Fruit fly (Drosophila melanogaster) whole organism, embryonic: Measurements from ENCODE around the gene inaE.

Experiments used
- Atf-2 ChIP-seq: fragments of 200-800 bp; sonication (Bioruptor generic); optimal IDR thresholded peaks from 2 replicates; lab custom pipeline; 2016; ENCODE audit warnings: missing biosample characterization, missing genetic modification characterization
- CG10543 ChIP-seq: fragments of 200-800 bp; sonication (Bioruptor generic); optimal IDR thresholded peaks from 3 replicates; lab custom pipeline; 2017; ENCODE audit warnings: missing biosample characterization, mild to moderate bottlenecking, missing genetic modification characterization, moderate library complexity
- CG11504 ChIP-seq: fragments of 200-800 bp; sonication (Bioruptor generic); optimal IDR thresholded peaks from 3 replicates; lab custom pipeline; 2019; ENCODE audit warnings: missing biosample characterization, mild to moderate bottlenecking, missing genetic modification characterization, moderate library complexity
- CG12391 ChIP-seq: fragments of 200-800 bp; sonication (Bioruptor generic); optimal IDR thresholded peaks from 3 replicates; lab custom pipeline; 2018; ENCODE audit warnings: missing biosample characterization, mild to moderate bottlenecking, missing genetic modification characterization, moderate library complexity
- CG14667 ChIP-seq: fragments of 200-800 bp; sonication (Bioruptor generic); IDR thresholded peaks from 2 replicates; pipeline ENCODE4 v1.3.6; 2022; ENCODE audit warnings: missing biosample characterization, missing genetic modification characterization
- CG15696 ChIP-seq: fragments of 200-800 bp; sonication (Bioruptor generic); optimal IDR thresholded peaks from 2 replicates; lab custom pipeline; 2019; ENCODE audit warnings: missing biosample characterization, mild to moderate bottlenecking, missing genetic modification characterization, moderate library complexity
- CG16779 ChIP-seq: fragments of 200-800 bp; sonication (Bioruptor generic); IDR thresholded peaks from 2 replicates; pipeline ENCODE4 v1.3.6; 2022; ENCODE audit warnings: missing biosample characterization, missing genetic modification characterization
- CG17361 ChIP-seq: fragments of 200-800 bp; sonication (Bioruptor generic); IDR thresholded peaks from 3 replicates; pipeline ENCODE4 v1.3.6; 2022; ENCODE audit warnings: missing biosample characterization, missing genetic modification characterization
- CG18764 ChIP-seq: fragments of 200-800 bp; sonication (Bioruptor generic); optimal IDR thresholded peaks from 3 replicates; lab custom pipeline; 2016; ENCODE audit warnings: missing biosample characterization, missing genetic modification characterization
- CG30020 ChIP-seq: fragments of 200-800 bp; optimal IDR thresholded peaks from 2 replicates; lab custom pipeline; 2019; ENCODE audit warnings: missing biosample characterization, mild to moderate bottlenecking, missing genetic modification characterization, moderate library complexity
- CG31365 ChIP-seq: fragments of 200-800 bp; sonication (Bioruptor generic); optimal IDR thresholded peaks from 2 replicates; lab custom pipeline; 2018; ENCODE audit warnings: missing biosample characterization, mild to moderate bottlenecking, missing genetic modification characterization
- CG5180 ChIP-seq: fragments of 200-800 bp; sonication (Bioruptor generic); optimal IDR thresholded peaks from 3 replicates; lab custom pipeline; 2017; ENCODE audit warnings: missing biosample characterization, missing genetic modification characterization, mild to moderate bottlenecking, moderate library complexity, missing genetic modification reagents
- CG6813 ChIP-seq: fragments of 200-800 bp; sonication (Bioruptor generic); optimal IDR thresholded peaks from 2 replicates; lab custom pipeline; 2017; ENCODE audit warnings: missing biosample characterization, missing genetic modification characterization, mild to moderate bottlenecking, moderate library complexity, missing genetic modification reagents
- CG8924 ChIP-seq: fragments of 200-800 bp; optimal IDR thresholded peaks from 3 replicates; lab custom pipeline; 2019; ENCODE audit warnings: missing biosample characterization, mild to moderate bottlenecking, missing genetic modification characterization, moderate library complexity
- CG9609 ChIP-seq: fragments of 200-800 bp; sonication (Bioruptor generic); optimal IDR thresholded peaks from 3 replicates; lab custom pipeline; 2016; ENCODE audit warnings: missing biosample characterization, missing genetic modification characterization
- CG9932 ChIP-seq: fragments of 200-800 bp; sonication (Bioruptor generic); IDR thresholded peaks from 2 replicates; pipeline ENCODE4 v1.3.6; 2022; ENCODE audit warnings: missing biosample characterization, missing genetic modification characterization
- Dfd ChIP-seq, 2 experiments: fragments of >200 bp; optimal IDR thresholded peaks; 2 replicates each; lab custom pipeline; 2017; ENCODE audit warnings: missing biosample characterization in 2 of 2, missing genetic modification characterization in 2 of 2
- Dip3 ChIP-seq: fragments of 200-800 bp; sonication (Bioruptor generic); optimal IDR thresholded peaks from 3 replicates; lab custom pipeline; 2016; ENCODE audit warnings: missing biosample characterization, missing genetic modification characterization
- Fer1 ChIP-seq: fragments of 200-800 bp; sonication (Bioruptor generic); optimal IDR thresholded peaks from 2 replicates; lab custom pipeline; 2017; ENCODE audit warnings: missing biosample characterization, mild to moderate bottlenecking, missing genetic modification characterization
- Fer3 ChIP-seq: fragments of 200-800 bp; sonication (Bioruptor generic); optimal IDR thresholded peaks from 2 replicates; lab custom pipeline; 2018; ENCODE audit warnings: missing biosample characterization, mild to moderate bottlenecking, missing genetic modification characterization, moderate library complexity
- H2.0 ChIP-seq: fragments of 200-800 bp; sonication (Bioruptor generic); IDR thresholded peaks from 2 replicates; pipeline ENCODE4 v1.3.6; 2022; ENCODE audit warnings: missing biosample characterization, missing genetic modification characterization
- HLH3B ChIP-seq: fragments of 200-800 bp; sonication (Bioruptor generic); IDR thresholded peaks from 2 replicates; pipeline ENCODE4 v1.3.6; 2022; ENCODE audit warnings: missing biosample characterization, missing genetic modification characterization
- Nf-YA ChIP-seq: fragments of 200-800 bp; sonication (Bioruptor generic); IDR thresholded peaks from 2 replicates; pipeline ENCODE4 v1.3.6; 2022; ENCODE audit warnings: missing biosample characterization, missing genetic modification characterization
- Nf-YC ChIP-seq: fragments of 200-800 bp; optimal IDR thresholded peaks from 3 replicates; lab custom pipeline; 2019; ENCODE audit warnings: missing biosample characterization, mild to moderate bottlenecking, missing genetic modification characterization, moderate library complexity
- Pdp1 ChIP-seq, 2 experiments: fragments of 200-800 bp; sonication (Bioruptor generic); optimal IDR thresholded peaks; 3 replicates each; lab custom pipeline; 2016; ENCODE audit warnings: missing biosample characterization in 2 of 2, missing genetic modification characterization in 2 of 2, mild to moderate bottlenecking in 1 of 2, moderate library complexity in 1 of 2
- Six4 ChIP-seq: fragments of 200-800 bp; sonication (Bioruptor generic); optimal IDR thresholded peaks from 2 replicates; lab custom pipeline; 2016; ENCODE audit warnings: missing biosample characterization, missing genetic modification characterization
- Xbp1 ChIP-seq: fragments of 200-800 bp; sonication (Bioruptor generic); optimal IDR thresholded peaks from 3 replicates; lab custom pipeline; 2016; ENCODE audit warnings: missing biosample characterization, mild to moderate bottlenecking, missing genetic modification characterization
- al ChIP-seq: fragments of 200-800 bp; sonication (Bioruptor generic); IDR thresholded peaks from 2 replicates; pipeline ENCODE4 v1.3.6; 2022; ENCODE audit warnings: missing biosample characterization, missing genetic modification characterization
- ap ChIP-seq: fragments of 200-800 bp; sonication (Bioruptor generic); IDR thresholded peaks from 2 replicates; pipeline ENCODE4 v1.3.6; 2022; ENCODE audit warnings: missing biosample characterization, missing genetic modification characterization
- bowl ChIP-seq: fragments of 200-800 bp; sonication (Bioruptor generic); IDR thresholded peaks from 2 replicates; pipeline ENCODE4 v1.3.6; 2022; ENCODE audit warnings: missing biosample characterization, missing genetic modification characterization
- bsh ChIP-seq, 2 experiments: fragments of 200-800 bp; sonication (Bioruptor generic); optimal IDR thresholded peaks; 2 replicates each; lab custom pipeline; 2017 to 2018; ENCODE audit warnings: mild to moderate bottlenecking in 2 of 2, missing biosample characterization in 2 of 2, missing genetic modification characterization in 2 of 2, moderate library complexity in 1 of 2
- corto ChIP-seq: fragments of 200-800 bp; sonication (Bioruptor generic); optimal IDR thresholded peaks from 2 replicates; lab custom pipeline; 2016; ENCODE audit warnings: missing biosample characterization, mild to moderate bottlenecking, missing genetic modification characterization, moderate library complexity
- croc ChIP-seq: fragments of 200-800 bp; sonication (Bioruptor generic); conservative IDR thresholded peaks from 3 replicates; pipeline ENCODE4 v1.3.6; 2022; ENCODE audit warnings: missing biosample characterization, missing genetic modification characterization
- dan ChIP-seq: fragments of 200-800 bp; sonication (Bioruptor generic); IDR thresholded peaks from 2 replicates; pipeline ENCODE4 v1.3.6; 2022; ENCODE audit warnings: missing biosample characterization, missing genetic modification characterization
- dmrt11E ChIP-seq: fragments of 200-800 bp; sonication (Bioruptor generic); optimal IDR thresholded peaks from 3 replicates; lab custom pipeline; 2018; ENCODE audit warnings: missing biosample characterization, mild to moderate bottlenecking, missing genetic modification characterization, moderate library complexity
- dmrt99B ChIP-seq: fragments of 200-800 bp; sonication (Bioruptor generic); optimal IDR thresholded peaks from 2 replicates; lab custom pipeline; 2018; ENCODE audit warnings: missing biosample characterization, mild to moderate bottlenecking, missing genetic modification characterization, moderate library complexity
- eyg ChIP-seq: fragments of 200-800 bp; sonication (Bioruptor generic); optimal IDR thresholded peaks from 3 replicates; lab custom pipeline; 2016; ENCODE audit warnings: missing biosample characterization, missing genetic modification characterization
- fd3F ChIP-seq: fragments of 200-800 bp; sonication (Bioruptor generic); optimal IDR thresholded peaks from 2 replicates; lab custom pipeline; 2018; ENCODE audit warnings: missing biosample characterization, mild to moderate bottlenecking, missing genetic modification characterization, moderate library complexity
- gt ChIP-seq: fragments of 200-800 bp; sonication (Bioruptor generic); IDR thresholded peaks from 2 replicates; pipeline ENCODE4 v1.3.6; 2022; ENCODE audit warnings: missing biosample characterization, missing genetic modification characterization
- hth ChIP-seq: fragments of >200 bp; optimal IDR thresholded peaks from 2 replicates; lab custom pipeline; 2017; ENCODE audit warnings: inconsistent platforms
- jing ChIP-seq: fragments of 200-800 bp; sonication (Bioruptor generic); optimal IDR thresholded peaks from 2 replicates; lab custom pipeline; 2018; ENCODE audit warnings: missing biosample characterization, mild to moderate bottlenecking, missing genetic modification characterization
- nom ChIP-seq: fragments of 200-800 bp; sonication (Bioruptor generic); optimal IDR thresholded peaks from 2 replicates; lab custom pipeline; 2017; ENCODE audit warnings: missing biosample characterization, missing genetic modification characterization, mild to moderate bottlenecking, moderate library complexity, missing genetic modification reagents
- scrt ChIP-seq: fragments of 200-800 bp; sonication (Bioruptor generic); optimal IDR thresholded peaks from 2 replicates; lab custom pipeline; 2018; ENCODE audit warnings: missing biosample characterization, mild to moderate bottlenecking, missing genetic modification characterization, moderate library complexity
- sens ChIP-seq: fragments of 200-800 bp; sonication (Bioruptor generic); peaks from one replicate; lab custom pipeline; 2016; ENCODE audit warnings: missing biosample characterization, missing genetic modification characterization
- slp2 ChIP-seq: fragments of 200-800 bp; sonication (Bioruptor generic); optimal IDR thresholded peaks from 2 replicates; lab custom pipeline; 2016; ENCODE audit warnings: missing biosample characterization, missing genetic modification characterization
- sqz ChIP-seq: fragments of 200-800 bp; sonication (Bioruptor generic); optimal IDR thresholded peaks from 3 replicates; lab custom pipeline; 2018; ENCODE audit warnings: missing biosample characterization, mild to moderate bottlenecking, missing genetic modification characterization
- tgo ChIP-seq: fragments of 200-800 bp; sonication (Bioruptor generic); IDR thresholded peaks from 3 replicates; pipeline ENCODE4 v1.3.6; 2022; ENCODE audit warnings: missing biosample characterization, missing genetic modification characterization
- toy ChIP-seq: fragments of 200-800 bp; sonication (Bioruptor generic); IDR thresholded peaks from 2 replicates; pipeline ENCODE4 v1.3.6; 2022; ENCODE audit warnings: missing biosample characterization, missing genetic modification characterization
- tx ChIP-seq: fragments of 200-800 bp; sonication (Bioruptor generic); optimal IDR thresholded peaks from 2 replicates; lab custom pipeline; 2016; ENCODE audit warnings: missing biosample characterization, missing genetic modification characterization
- zen2 ChIP-seq: fragments of 200-800 bp; sonication (Bioruptor generic); IDR thresholded peaks from 3 replicates; pipeline ENCODE4 v1.3.6; 2022; ENCODE audit warnings: missing biosample characterization, missing genetic modification characterization; ENCODE audit not compliant: partially characterized antibody

inaE gene

DNA sequence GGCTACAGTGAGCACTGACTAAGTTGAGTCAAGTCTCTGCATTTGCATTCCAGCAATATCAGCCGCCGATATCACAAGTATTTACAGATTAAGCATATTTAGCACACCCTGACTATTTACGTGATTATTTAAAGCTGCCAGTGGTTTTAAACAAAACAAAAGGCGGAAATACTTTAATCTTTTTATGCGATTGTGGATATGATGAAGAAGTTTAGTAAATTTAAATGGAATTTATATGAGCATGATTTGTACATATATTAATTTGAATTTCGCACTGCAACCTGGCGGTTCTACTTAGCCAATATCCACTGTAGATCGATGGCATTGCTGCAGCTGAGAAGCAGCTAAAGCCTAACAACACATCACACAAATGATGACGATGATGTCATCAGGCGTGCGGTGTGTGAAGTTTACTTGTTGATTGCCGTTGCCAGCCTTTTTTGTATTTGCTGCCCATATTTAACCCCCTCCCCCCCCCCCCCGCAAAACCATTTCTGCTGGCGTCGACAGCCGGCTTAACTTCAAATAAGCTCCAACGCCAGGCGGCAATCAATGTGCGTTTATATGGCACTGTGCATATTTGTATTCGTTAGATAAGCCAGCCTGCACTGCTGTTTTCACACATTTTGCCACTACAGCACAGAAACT, 32.1 kb downstream of the inaE start (continued):
- peak; percentile 61 for TF ChIP-seq CG8924 (tag; lab: Kevin White, UChicago)
- TF ChIP-seq corto (GFP tag; lab: Kevin White, UChicago), result no peak
- TF ChIP-seq Dfd (GFP tag; optimal IDR thresholded peaks at IDR 0.05; lab: Kevin White, UChicago), result no peak
- peak; percentile 47 for TF ChIP-seq CG9609
- no peak for TF ChIP-seq dan
- TF ChIP-seq CG16779 (GFP tag; lab: Robert Waterston, UW), result no peak
- no peak for TF ChIP-seq zen2 (GFP tag; lab: Robert Waterston, UW)
- peak; percentile 59 for TF ChIP-seq CG12391 (tag; lab: Kevin White, UChicago)
- TF ChIP-seq fd3F (GFP tag; lab: Kevin White, UChicago), result peak; percentile 46
- peak; percentile 28; the same call in 1 of the 2 replicates for TF ChIP-seq al
- peak; percentile 38 for TF ChIP-seq Fer3 (tag; lab: Kevin White, UChicago)
- peak; percentile 97 for TF ChIP-seq sens (GFP tag; lab: Kevin White, UChicago)
- peak; percentile 67; the same call in 2 of the 3 replicates for TF ChIP-seq tgo (GFP tag; lab: Robert Waterston, UW)
- no peak for TF ChIP-seq tx (GFP tag; lab: Kevin White, UChicago)
- TF ChIP-seq CG14667, result peak; percentile 31; the same call in 1 of the 2 replicates
- no peak; the same call in 1 of the 2 replicates for TF ChIP-seq ap (GFP tag; lab: Robert Waterston, UW)
- peak; percentile 36 for TF ChIP-seq dmrt11E (tag; lab: Kevin White, UChicago)
- peak; percentile 58 for TF ChIP-seq Xbp1
- no peak for TF ChIP-seq CG31365 (tag; lab: Kevin White, UChicago)
- TF ChIP-seq CG10543 (GFP tag; lab: Kevin White, UChicago), result peak; percentile 57
- peak; percentile 31 for TF ChIP-seq nom (GFP tag; lab: Kevin White, UChicago)
- peak; percentile 13 for TF ChIP-seq jing (GFP tag; lab: Kevin White, UChicago)
- TF ChIP-seq CG30020 (tag; lab: Kevin White, UChicago), result peak; percentile 1
- TF ChIP-seq CG17361 (GFP tag; lab: Robert Waterston, UW), result peak; percentile 78
- peak; percentile 49 for TF ChIP-seq CG5180 (GFP tag; lab: Kevin White, UChicago)
- no peak for TF ChIP-seq HLH3B (GFP tag; lab: Robert Waterston, UW)
- peak; percentile 43 for TF ChIP-seq sqz
- TF ChIP-seq bowl (GFP tag; lab: Robert Waterston, UW), result no peak
- peak; percentile 57; the same call in 2 of the 3 replicates for TF ChIP-seq croc (GFP tag; lab: Robert Waterston, UW)
- no peak; the same call in 1 of the 2 replicates for TF ChIP-seq Nf-YA (GFP tag; lab: Robert Waterston, UW)
- no peak for TF ChIP-seq toy (GFP tag; lab: Robert Waterston, UW)
- TF ChIP-seq bsh (GFP tag; optimal IDR thresholded peaks at IDR 0.05; lab: Kevin White, UChicago), result peak; percentile 50 to 69
- TF ChIP-seq scrt, result peak; percentile 20
- peak; percentile 30 for TF ChIP-seq eyg
- no peak for TF ChIP-seq gt (GFP tag; lab: Robert Waterston, UW)
- peak; percentile 50 for TF ChIP-seq Fer1 (GFP tag; lab: Kevin White, UChicago)
- TF ChIP-seq CG15696 (tag; lab: Kevin White, UChicago), result peak; percentile 34
- peak; percentile 35 to 65 for TF ChIP-seq Pdp1 (GFP tag; optimal IDR thresholded peaks at IDR 0.05; lab: Kevin White, UChicago)
- no peak for TF ChIP-seq Six4
- TF ChIP-seq CG9932, result no peak
- TF ChIP-seq CG11504 (tag; lab: Kevin White, UChicago), result peak; percentile 85
- peak; percentile 84 for TF ChIP-seq dmrt99B
- TF ChIP-seq Atf-2, result peak; percentile 36
- peak; percentile 17 for TF ChIP-seq Nf-YC (tag; lab: Kevin White, UChicago)
- TF ChIP-seq hth (lab: Kevin White, UChicago), result no peak
- TF ChIP-seq CG6813, result peak; percentile 29
- peak; percentile 28 for TF ChIP-seq slp2 (GFP tag; lab: Kevin White, UChicago)
- TF ChIP-seq CG18764 (GFP tag; lab: Kevin White, UChicago), result no peak
- peak; percentile 43; the same call in 1 of the 2 replicates for TF ChIP-seq H2.0
- TF ChIP-seq Dip3 (GFP tag; lab: Kevin White, UChicago), result peak; percentile 14
